Fruit fly (Drosophila melanogaster) whole organism, pupa: ENCODE results near the gene wrd.

Source experiments
- CG17806 ChIP-seq: fragments of 200-800 bp; sonication (Bioruptor generic); optimal IDR thresholded peaks from 2 replicates; lab custom pipeline; 2018; ENCODE audit warnings: missing biosample characterization, mild to moderate bottlenecking, missing genetic modification characterization, moderate library complexity
- CG8301 ChIP-seq: fragments of 200-800 bp; sonication (Bioruptor generic); optimal IDR thresholded peaks from 2 replicates; lab custom pipeline; 2018; ENCODE audit warnings: missing biosample characterization, mild to moderate bottlenecking, missing genetic modification characterization
- Snoo ChIP-seq: fragments of 200-800 bp; sonication (Bioruptor generic); optimal IDR thresholded peaks from 3 replicates; lab custom pipeline; 2017; ENCODE audit warnings: missing biosample characterization, mild to moderate bottlenecking, missing genetic modification characterization, inconsistent platforms

DNA sequence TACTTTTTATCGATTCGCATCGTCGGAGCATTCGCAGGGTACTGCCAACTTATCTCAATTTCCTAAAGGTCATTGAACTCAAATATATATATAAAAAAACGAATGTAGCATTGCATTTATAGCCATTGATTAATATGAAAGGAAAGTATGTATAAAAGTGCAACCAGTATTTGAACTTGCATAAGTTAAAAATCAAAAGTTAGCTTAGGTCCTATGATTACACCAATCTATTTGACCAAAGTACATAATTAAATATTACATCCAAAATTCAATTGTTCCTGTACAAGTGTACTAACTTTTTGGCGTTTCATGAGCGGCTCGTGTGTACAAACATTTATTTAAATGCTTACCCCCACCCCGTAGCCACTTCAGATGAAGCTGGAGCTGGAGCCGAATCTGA is 10.1 kb upstream of the wrd start:
- TF ChIP-seq CG8301 (tag; lab: Kevin White, UChicago) (peak; percentile 12), Snoo (tag; lab: Kevin White, UChicago) (peak; percentile 52), CG17806 (no peak)
